Worm (Caenorhabditis elegans) whole organism, L2 larva: Measurements from ENCODE around the gene Y105C5B.8.

ENCODE experiments used
- mab-5 ChIP-seq: fragments of 150-350 bp; optimal IDR thresholded peaks from 2 replicates; lab custom pipeline; 2014; ENCODE audit warnings: missing biosample characterization, missing genetic modification characterization
- mdl-1 ChIP-seq, 2 experiments: fragments of 150-350 bp in 1 of 2; sonication (generic microtip) in 1 of 2; optimal IDR thresholded peaks; 2 replicates each; lab custom pipeline; 2017; ENCODE audit warnings: missing biosample characterization in 2 of 2, missing genetic modification characterization in 2 of 2
- sem-4 ChIP-seq: fragments of 150-350 bp; optimal IDR thresholded peaks from 2 replicates; lab custom pipeline; 2014; ENCODE audit warnings: missing biosample characterization, missing genetic modification reagents, missing genetic modification characterization
- unc-62 ChIP-seq: fragments of 150-350 bp; optimal IDR thresholded peaks from 2 replicates; lab custom pipeline; 2014; ENCODE audit warnings: missing biosample characterization, missing genetic modification reagents, missing genetic modification characterization
- zag-1 ChIP-seq: fragments of 150-350 bp; optimal IDR thresholded peaks from 2 replicates; lab custom pipeline; 2014; ENCODE audit warnings: missing biosample characterization, missing genetic modification characterization

DNA sequence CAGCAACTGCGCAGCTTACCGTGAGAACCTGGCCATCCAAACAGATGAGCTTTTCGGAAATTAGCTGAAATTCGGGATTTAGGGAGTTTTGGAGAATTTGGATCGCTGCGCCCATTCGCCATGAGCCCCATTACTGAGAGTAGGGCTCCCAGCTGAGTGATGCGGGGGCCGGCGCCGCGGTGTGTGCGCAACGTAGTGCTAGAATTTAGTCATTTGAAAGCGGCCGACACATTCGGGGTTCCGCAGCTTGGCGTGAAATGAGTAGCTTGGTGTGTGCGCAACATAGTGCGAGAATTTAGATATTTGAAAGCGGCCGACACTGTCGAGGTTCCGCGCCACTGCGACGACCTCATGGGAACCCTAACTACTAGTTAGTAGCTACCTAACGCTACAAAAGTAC lies 14.2 kb upstream of the Y105C5B.8 start:
- no peak for TF ChIP-seq zag-1
- no peak for TF ChIP-seq mdl-1 (tag; optimal IDR thresholded peaks at IDR 0.05; lab: Kevin White, UChicago)
- no peak for TF ChIP-seq mab-5 (tag; lab: Kevin White, UChicago)
- TF ChIP-seq unc-62, result no peak
- no peak for TF ChIP-seq sem-4 (tag; lab: Kevin White, UChicago)
